Worm (Caenorhabditis elegans) whole organism, L4/young adult: ENCODE data around the gene C17A2.2.

ENCODE experiments used
- W03F9.2 ChIP-seq: fragments of 150-350 bp; optimal IDR thresholded peaks from 2 replicates; lab custom pipeline; 2014; ENCODE audit warnings: missing biosample characterization, missing genetic modification characterization
- dao-5 ChIP-seq: sonication (generic microtip); optimal IDR thresholded peaks from 2 replicates; lab custom pipeline; 2016; ENCODE audit warnings: missing genotype, missing genetic modification characterization, moderate library complexity, missing compliant biosample characterization
- him-1 ChIP-seq: sonication (generic microtip); optimal IDR thresholded peaks from 2 replicates; lab custom pipeline; 2016; ENCODE audit warnings: missing genotype, missing genetic modification reagents, missing genetic modification characterization, missing compliant biosample characterization

C17A2.2 gene

DNA sequence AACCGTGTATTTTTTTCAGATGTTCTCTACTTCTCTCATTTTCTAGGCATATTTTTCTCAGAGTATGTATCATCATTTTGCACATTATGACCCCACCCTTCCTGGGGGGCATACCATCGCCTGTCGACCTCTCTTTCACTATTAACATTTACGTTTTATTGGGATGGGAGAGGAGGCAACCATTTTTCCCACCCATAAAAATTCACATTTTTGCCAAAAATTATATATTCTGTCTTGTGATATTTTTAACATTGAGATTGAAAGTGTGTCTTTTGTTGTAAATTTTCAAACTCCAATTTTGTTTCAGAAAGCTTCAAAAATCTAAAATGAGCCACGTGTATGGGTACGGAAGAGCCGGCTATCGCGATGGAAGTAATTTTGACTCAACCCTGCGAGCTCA, 48.6 kb downstream of the C17A2.2 start, which contains the start of gene F53C3.7:
F53C3.7 (plus strand) TSS at position 301 of the 400 bp plus-strand sequence.
- TF ChIP-seq him-1 (tag; lab: Kevin White, UChicago) (no peak), dao-5 (tag; lab: Kevin White, UChicago) (no peak), W03F9.2 (tag; lab: Kevin White, UChicago) (no peak)

DNA sequence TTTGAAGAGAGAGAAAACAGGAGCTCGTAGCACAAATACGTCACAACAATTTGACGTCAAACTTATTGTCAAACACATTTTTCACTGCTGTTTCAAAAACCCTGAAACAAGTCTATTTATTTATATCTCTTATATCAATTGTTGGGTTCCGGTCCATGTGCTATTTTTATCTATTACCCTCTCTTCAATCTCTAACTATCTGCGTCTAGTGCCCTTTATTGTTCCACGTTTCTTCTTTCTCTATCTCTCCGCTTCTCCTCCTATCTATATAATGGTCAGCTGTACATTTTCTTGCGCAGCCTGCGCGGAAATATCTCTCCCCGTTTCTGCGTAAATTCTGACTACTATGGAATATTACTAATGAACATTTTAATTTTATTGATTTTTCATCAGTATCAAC, 50.8 kb downstream of the C17A2.2 start:
- TF ChIP-seq W03F9.2 (tag; lab: Kevin White, UChicago) (no peak), him-1 (tag; lab: Kevin White, UChicago) (no peak), dao-5 (tag; lab: Kevin White, UChicago) (no peak)
